Worm (Caenorhabditis elegans) whole organism, mixed stage, embryonic: ENCODE data around the gene C16C8.11.

ENCODE experiments used
- ceh-39 ChIP-seq: fragments of 150-350 bp; optimal IDR thresholded peaks from 2 replicates; lab custom pipeline; 2014; ENCODE audit warnings: missing biosample characterization, missing genetic modification characterization
- lin-13 ChIP-seq: fragments of 150-350 bp; optimal IDR thresholded peaks from 2 replicates; lab custom pipeline; 2014; ENCODE audit warnings: missing biosample characterization, missing genetic modification characterization
- mab-5 ChIP-seq: fragments of 150-350 bp; optimal IDR thresholded peaks from 2 replicates; lab custom pipeline; 2014; ENCODE audit warnings: missing biosample characterization, missing genetic modification characterization
- mep-1 ChIP-seq: fragments of 150-350 bp; optimal IDR thresholded peaks from 2 replicates; lab custom pipeline; 2017; ENCODE audit warnings: missing biosample characterization, missing genetic modification reagents, missing genetic modification characterization, inconsistent platforms
- nhr-237 ChIP-seq: fragments of 150-350 bp; optimal IDR thresholded peaks from 2 replicates; lab custom pipeline; 2014; ENCODE audit warnings: missing biosample characterization, missing genetic modification characterization
- pha-4 ChIP-seq: fragments of 150-350 bp; optimal IDR thresholded peaks from 2 replicates; lab custom pipeline; 2018; ENCODE audit warnings: missing biosample characterization, missing genetic modification reagents, missing genetic modification characterization
- sptf-1 ChIP-seq: sonication (generic microtip); optimal IDR thresholded peaks from 2 replicates; lab custom pipeline; 2017; ENCODE audit warnings: mild to moderate bottlenecking, missing genetic modification characterization, moderate library complexity, missing compliant biosample characterization
- unc-120 ChIP-seq: sonication (generic microtip); optimal IDR thresholded peaks from 2 replicates; lab custom pipeline; 2017; ENCODE audit warnings: missing genetic modification characterization, missing compliant biosample characterization; ENCODE audit not compliant: poor library complexity, severe bottlenecking
- unc-62 ChIP-seq: fragments of 150-350 bp; optimal IDR thresholded peaks from 2 replicates; lab custom pipeline; 2014; ENCODE audit warnings: missing biosample characterization, missing genetic modification reagents, missing genetic modification characterization

ce11 chrII:3476536-3476935 lies 23.0 kb downstream of the C16C8.11 start:
- TF ChIP-seq sptf-1 (tag; lab: Kevin White, UChicago) (no peak), mab-5 (tag; lab: Kevin White, UChicago) (no peak), lin-13 (tag; lab: Kevin White, UChicago) (no peak), ceh-39 (tag; lab: Kevin White, UChicago) (no peak), unc-120 (tag; lab: Kevin White, UChicago) (no peak), unc-62 (GFP tag; lab: Kevin White, UChicago) (no peak), mep-1 (tag; lab: Kevin White, UChicago) (no peak), nhr-237 (tag; lab: Kevin White, UChicago) (no peak), pha-4 (tag; lab: Kevin White, UChicago) (no peak)
